Worm (Caenorhabditis elegans): Measurements from ENCODE around the gene F08G12.11.

Gene F08G12.11

ce11 chrX:11287617-11288016 lies 27.8 kb downstream of the F08G12.11 start, which contains the start of gene F38B2.4:
TSS of gene F38B2.4 (minus strand) at chrX:11287717.
- no peak for TF ChIP-seq nhr-12 (tag; optimal IDR thresholded peaks at IDR 0.05)
- TF ChIP-seq ztf-11 (tag; optimal IDR thresholded peaks at IDR 0.05), result no peak
- no peak for TF ChIP-seq nhr-25 (tag; optimal IDR thresholded peaks at IDR 0.05)
- TF ChIP-seq nhr-77 (tag; optimal IDR thresholded peaks at IDR 0.05), result no peak
- no peak for TF ChIP-seq egl-5 (tag; optimal IDR thresholded peaks at IDR 0.05)
- TF ChIP-seq zag-1 (tag; optimal IDR thresholded peaks at IDR 0.05), result no peak
- TF ChIP-seq nhr-76 (tag; optimal IDR thresholded peaks at IDR 0.05), result no peak
- TF ChIP-seq ceh-82 (tag; optimal IDR thresholded peaks at IDR 0.05), result no peak

DNA sequence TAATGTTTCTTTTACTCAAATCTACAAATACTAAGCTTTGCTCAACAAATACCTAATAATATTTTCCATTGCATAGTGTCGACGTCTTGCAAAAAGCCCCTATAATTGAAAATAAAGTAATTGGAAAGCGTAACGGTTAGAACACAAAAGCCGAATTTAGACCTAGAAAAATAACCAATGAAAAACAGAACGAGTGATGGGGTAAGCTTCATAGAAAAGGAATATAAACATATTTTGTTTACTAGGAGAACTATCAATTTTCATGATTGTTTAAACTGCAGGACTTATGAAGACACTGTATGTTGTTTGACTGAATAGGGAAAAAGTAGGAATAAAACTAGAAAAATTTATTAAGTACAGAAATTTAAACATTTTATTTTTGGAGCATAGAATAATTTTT lies 29.1 kb downstream of the F08G12.11 start, which contains the start of gene F38B2.3:
F38B2.3 (minus strand) TSS at position 101 of the 400 bp plus-strand sequence.
- TF ChIP-seq ZK546.5 (tag; optimal IDR thresholded peaks at IDR 0.05) (no peak), lin-15B (tag; optimal IDR thresholded peaks at IDR 0.05) (no peak), nhr-76 (tag; optimal IDR thresholded peaks at IDR 0.05) (no peak), ztf-11 (tag; optimal IDR thresholded peaks at IDR 0.05) (no peak), unc-62 (GFP tag; optimal IDR thresholded peaks at IDR 0.05) (no peak)

- no peak for TF ChIP-seq ceh-16 (tag; optimal IDR thresholded peaks at IDR 0.05)
- TF ChIP-seq egl-27 (tag; optimal IDR thresholded peaks at IDR 0.05), result no peak
- no peak for TF ChIP-seq nhr-43 (tag; optimal IDR thresholded peaks at IDR 0.05; ENCODE audit: poor library complexity, severe bottlenecking)
Observed at ce11 chrX:11281148-11281547, 34.2 kb downstream of the F08G12.11 start, which contains the start of gene F38B2.6. TSS of gene F38B2.6 (minus strand) at chrX:11281248.

- TF ChIP-seq elt-2 (tag; optimal IDR thresholded peaks at IDR 0.05) (no peak), ceh-16 (tag; optimal IDR thresholded peaks at IDR 0.05) (no peak), nhr-43 (tag; optimal IDR thresholded peaks at IDR 0.05; ENCODE audit: poor library complexity, severe bottlenecking) (no peak), tbx-2 (tag; optimal IDR thresholded peaks at IDR 0.05) (no peak), nhr-11 (tag; optimal IDR thresholded peaks at IDR 0.05) (no peak), egl-27 (tag; optimal IDR thresholded peaks at IDR 0.05) (no peak), pqm-1 (tag; optimal IDR thresholded peaks at IDR 0.05) (no peak)
Observed at ce11 chrX:11279276-11279675, 36.1 kb downstream of the F08G12.11 start, which contains the start of gene F38B2.2. TSS of gene F38B2.2 (minus strand) at chrX:11279376.

DNA sequence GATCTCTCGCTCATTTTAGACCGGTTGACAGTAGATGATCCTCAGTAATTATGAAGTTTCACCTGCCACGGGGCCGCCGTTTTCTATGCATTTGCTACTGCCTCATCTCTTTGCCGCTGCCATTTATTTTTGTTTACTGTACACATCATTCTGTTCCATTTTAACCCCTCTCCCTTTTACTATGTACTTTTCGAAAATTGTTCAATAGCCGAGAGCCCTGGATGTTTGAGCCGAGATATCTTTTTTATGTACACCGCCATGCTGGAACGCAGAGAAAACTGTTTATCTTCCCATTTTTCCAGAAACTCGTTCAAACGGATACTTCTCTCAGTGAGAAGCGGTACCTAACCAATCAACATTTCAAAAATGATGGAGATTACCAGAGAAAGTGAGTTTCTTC lies 44.5 kb downstream of the F08G12.11 start, which contains the start of gene ifa-1:
ifa-1 (plus strand) TSS at position 301 of the 400 bp plus-strand sequence.
- no peak for TF ChIP-seq ceh-9 (tag; optimal IDR thresholded peaks at IDR 0.05)
- TF ChIP-seq nhr-237 (tag; optimal IDR thresholded peaks at IDR 0.05), result no peak
- TF ChIP-seq pqm-1 (tag; optimal IDR thresholded peaks at IDR 0.05), result no peak
- TF ChIP-seq elt-3 (tag; optimal IDR thresholded peaks at IDR 0.05), result no peak
- TF ChIP-seq nhr-11 (tag; optimal IDR thresholded peaks at IDR 0.05), result no peak
- TF ChIP-seq snpc-4 (tag; optimal IDR thresholded peaks at IDR 0.05), result no peak
- TF ChIP-seq eor-1 (tag; optimal IDR thresholded peaks at IDR 0.05), result no peak
- no peak for TF ChIP-seq ceh-82 (tag; optimal IDR thresholded peaks at IDR 0.05)
- no peak for TF ChIP-seq pha-4 (tag; optimal IDR thresholded peaks at IDR 0.05)
- no peak for TF ChIP-seq nfya-1 (tag; optimal IDR thresholded peaks at IDR 0.05; ENCODE audit: insufficient read depth)
- no peak for TF ChIP-seq nhr-28 (tag; optimal IDR thresholded peaks at IDR 0.05)
- no peak for TF ChIP-seq jun-1 (tag; optimal IDR thresholded peaks at IDR 0.05)

- TF ChIP-seq nhr-23 (tag; optimal IDR thresholded peaks at IDR 0.05), result no peak
- TF ChIP-seq lin-39 (tag; optimal IDR thresholded peaks at IDR 0.05), result no peak
- no peak for TF ChIP-seq egl-5 (tag; optimal IDR thresholded peaks at IDR 0.05)
- no peak for TF ChIP-seq snpc-4 (tag; optimal IDR thresholded peaks at IDR 0.05)
- no peak for TF ChIP-seq tbx-2 (tag; optimal IDR thresholded peaks at IDR 0.05)
- no peak for TF ChIP-seq nhr-237 (tag; optimal IDR thresholded peaks at IDR 0.05)
- TF ChIP-seq ceh-9 (tag; optimal IDR thresholded peaks at IDR 0.05), result no peak
- TF ChIP-seq nhr-28 (tag; optimal IDR thresholded peaks at IDR 0.05), result no peak
- TF ChIP-seq eor-1 (tag; optimal IDR thresholded peaks at IDR 0.05), result no peak
- no peak for TF ChIP-seq lsy-12 (tag; optimal IDR thresholded peaks at IDR 0.05)
- no peak for TF ChIP-seq ceh-28 (tag; optimal IDR thresholded peaks at IDR 0.05)
- TF ChIP-seq zag-1 (tag; optimal IDR thresholded peaks at IDR 0.05), result no peak
- TF ChIP-seq pha-4 (tag; optimal IDR thresholded peaks at IDR 0.05), result no peak
- TF ChIP-seq fos-1 (tag; optimal IDR thresholded peaks at IDR 0.05), result no peak
- TF ChIP-seq nhr-11 (tag; optimal IDR thresholded peaks at IDR 0.05), result no peak
- TF ChIP-seq nfya-1 (tag; optimal IDR thresholded peaks at IDR 0.05; ENCODE audit: insufficient read depth), result no peak
- no peak for TF ChIP-seq jun-1 (tag; optimal IDR thresholded peaks at IDR 0.05)
- TF ChIP-seq ztf-11 (tag; optimal IDR thresholded peaks at IDR 0.05), result no peak
- no peak for TF ChIP-seq R02D3.7 (tag; optimal IDR thresholded peaks at IDR 0.05)
- TF ChIP-seq fkh-2 (tag; optimal IDR thresholded peaks at IDR 0.05), result no peak
Observed at ce11 chrX:11268970-11269369, 46.4 kb downstream of the F08G12.11 start, which contains the start of gene C03A3.3. TSS of gene C03A3.3 (minus strand) at chrX:11269070.
